Fruit fly (Drosophila melanogaster): Measurements from ENCODE around the gene Eip75B.

The Eip75B gene

DNA sequence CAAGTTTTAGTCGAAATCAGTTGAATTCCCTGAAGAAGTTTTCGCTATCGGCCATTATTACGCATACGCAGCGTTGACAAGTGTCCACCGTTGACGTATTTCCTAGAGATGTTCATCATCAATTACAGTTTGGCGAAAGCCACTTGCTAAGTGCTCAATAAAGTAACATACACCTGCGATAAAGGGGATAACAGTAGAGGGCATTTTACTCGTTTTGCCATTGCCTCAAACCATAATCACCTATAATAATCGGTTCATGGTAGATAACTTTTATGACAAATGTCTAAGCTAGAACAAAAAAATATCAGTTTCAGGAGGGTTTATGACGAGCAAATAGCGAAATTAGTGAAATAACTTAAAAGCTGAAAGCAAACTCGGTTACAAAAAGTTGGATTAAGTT is 161.9 kb downstream of the Eip75B start:
- no peak for TF ChIP-seq noc (tag; optimal IDR thresholded peaks at IDR 0.05)

- peak; percentile 63 for TF ChIP-seq noc (tag; optimal IDR thresholded peaks at IDR 0.05)
Measured at dm6 chr3L:17902186-17902585, 162.3 kb downstream of the Eip75B start.

Data from whole organism, larva.